Comparison of ENCODE assay signal across 2 worm cellular contexts in genomic region chrII:2219880-2220279, ce11.
TF ChIP-seq lines count a peak whose summit lies in the region.

Gene Y59C2A.3 (minus strand): TSS chrII:2219921.

TF ChIP-seq in whole organism, L4 larva, 104 proteins besides CTCF, POLR2A, EP300 and RAD21 (continued from another document):
- TF ChIP-seq Y105C5A.15 (GFP tag; IDR thresholded peaks at IDR 0.05; lab: Robert Waterston, UW) (no peak), F26F4.8 (GFP tag; conservative IDR thresholded peaks at IDR 0.05; lab: Robert Waterston, UW) (no peak), pha-4 (GFP tag; IDR thresholded peaks at IDR 0.05; lab: Robert Waterston, UW) (no peak), pha-4 (tag; optimal IDR thresholded peaks at IDR 0.05; lab: Kevin White, UChicago) (no peak), lir-3 (tag; optimal IDR thresholded peaks at IDR 0.05; lab: Kevin White, UChicago) (no peak), Y48G9A.11 (GFP tag; IDR thresholded peaks at IDR 0.05; lab: Robert Waterston, UW) (no peak), Y5F2A.4 (GFP tag; optimal IDR thresholded peaks at IDR 0.05; lab: Kevin White, UChicago) (no peak), nhr-6 (tag; optimal IDR thresholded peaks at IDR 0.05; lab: Kevin White, UChicago) (no peak), lin-1 (GFP tag; IDR thresholded peaks at IDR 0.05; lab: Robert Waterston, UW) (no peak), tag-97 (GFP tag; IDR thresholded peaks at IDR 0.05; lab: Robert Waterston, UW) (no peak), ceh-28 (tag; optimal IDR thresholded peaks at IDR 0.05; lab: Kevin White, UChicago) (no peak), mes-2 (tag; optimal IDR thresholded peaks at IDR 0.05; lab: Kevin White, UChicago; ENCODE audit: poor library complexity, severe bottlenecking) (peak; percentile 72), lin-13 (GFP tag; optimal IDR thresholded peaks at IDR 0.05; lab: Kevin White, UChicago) (no peak), mxl-3 (GFP tag; optimal IDR thresholded peaks at IDR 0.05; lab: Kevin White, UChicago) (no peak), T26A8.4 (GFP tag; IDR thresholded peaks at IDR 0.05; lab: Robert Waterston, UW) (no peak), Y75B8A.6 (GFP tag; IDR thresholded peaks at IDR 0.05; lab: Robert Waterston, UW) (no peak), hlh-30 (tag; optimal IDR thresholded peaks at IDR 0.05; lab: Kevin White, UChicago; ENCODE audit: insufficient read depth) (peak; percentile 52), gei-8 (GFP tag; optimal IDR thresholded peaks at IDR 0.05; lab: Kevin White, UChicago) (no peak), nhr-111 (GFP tag; optimal IDR thresholded peaks at IDR 0.05; lab: Kevin White, UChicago) (no peak), attf-4 (tag; optimal IDR thresholded peaks at IDR 0.05; lab: Kevin White, UChicago) (no peak), T20F7.1 (GFP tag; optimal IDR thresholded peaks at IDR 0.05; lab: Kevin White, UChicago) (no peak), snpc-1.2 (GFP tag; IDR thresholded peaks at IDR 0.05; lab: Robert Waterston, UW) (no peak), lin-38 (GFP tag; IDR thresholded peaks at IDR 0.05; lab: Robert Waterston, UW) (peak; percentile 77), vab-7 (GFP tag; IDR thresholded peaks at IDR 0.05; lab: Robert Waterston, UW) (no peak), daf-8 (GFP tag; IDR thresholded peaks at IDR 0.05; lab: Robert Waterston, UW) (no peak), lin-39 (tag; optimal IDR thresholded peaks at IDR 0.05; lab: Kevin White, UChicago) (no peak), zag-1 (tag; optimal IDR thresholded peaks at IDR 0.05; lab: Kevin White, UChicago) (no peak), zfp-3 (GFP tag; conservative IDR thresholded peaks at IDR 0.05; lab: Robert Waterston, UW) (no peak), unc-39 (tag; optimal IDR thresholded peaks at IDR 0.05; lab: Kevin White, UChicago) (no peak), jun-1 (tag; optimal IDR thresholded peaks at IDR 0.05; lab: Kevin White, UChicago) (no peak), ceh-82 (tag; optimal IDR thresholded peaks at IDR 0.05; lab: Kevin White, UChicago) (no peak), skn-1 (tag; optimal IDR thresholded peaks at IDR 0.05; lab: Kevin White, UChicago) (no peak), mxl-2 (GFP tag; conservative IDR thresholded peaks at IDR 0.05; lab: Robert Waterston, UW) (no peak), zip-11 (GFP tag; IDR thresholded peaks at IDR 0.05; lab: Robert Waterston, UW) (no peak), lim-7 (GFP tag; IDR thresholded peaks at IDR 0.05; lab: Robert Waterston, UW) (no peak), rbr-2 (tag; optimal IDR thresholded peaks at IDR 0.05; lab: Kevin White, UChicago) (peak; percentile 65), nhr-41 (GFP tag; IDR thresholded peaks at IDR 0.05; lab: Robert Waterston, UW) (no peak), F44E2.7 (GFP tag; IDR thresholded peaks at IDR 0.05; lab: Robert Waterston, UW) (no peak), zfp-2 (tag; optimal IDR thresholded peaks at IDR 0.05; lab: Kevin White, UChicago) (no peak), daf-12 (tag; optimal IDR thresholded peaks at IDR 0.05; lab: Kevin White, UChicago) (no peak), aly-2 (tag; optimal IDR thresholded peaks at IDR 0.05; lab: Kevin White, UChicago) (no peak), hmg-1.1 (GFP tag; IDR thresholded peaks at IDR 0.05; lab: Robert Waterston, UW) (0 out of 2 replicates have a peak, but pooled peaks have one; percentile 18), saeg-2 (GFP tag; IDR thresholded peaks at IDR 0.05; lab: Robert Waterston, UW) (no peak), daf-19 (GFP tag; conservative IDR thresholded peaks at IDR 0.05; lab: Robert Waterston, UW) (no peak), nhr-10 (tag; optimal IDR thresholded peaks at IDR 0.05; lab: Kevin White, UChicago) (no peak), daf-16 (GFP tag; optimal IDR thresholded peaks at IDR 0.05; lab: Kevin White, UChicago) (no peak), daf-16 (tag; optimal IDR thresholded peaks at IDR 0.05; lab: Kevin White, UChicago) (no peak), mep-1 (tag; optimal IDR thresholded peaks at IDR 0.05; lab: Kevin White, UChicago) (peak; percentile 50), unc-130 (GFP tag; optimal IDR thresholded peaks at IDR 0.05; lab: Kevin White, UChicago) (no peak), nhr-77 (tag; optimal IDR thresholded peaks at IDR 0.05; lab: Kevin White, UChicago) (no peak)

TF ChIP-seq in whole organism, late embryonic, 69 proteins besides CTCF, POLR2A, EP300 and RAD21 (continued from another document):
- no peak for TF ChIP-seq pha-4 (tag; optimal IDR thresholded peaks at IDR 0.05; lab: Kevin White, UChicago)
- peak; percentile 56 for TF ChIP-seq tbx-2 (tag; optimal IDR thresholded peaks at IDR 0.05; lab: Kevin White, UChicago)
- TF ChIP-seq npax-4 (tag; optimal IDR thresholded peaks at IDR 0.05; lab: Kevin White, UChicago), result no peak
- TF ChIP-seq unc-55 (GFP tag; optimal IDR thresholded peaks at IDR 0.05; lab: Kevin White, UChicago), result peak; percentile 35
- TF ChIP-seq dve-1 (tag; optimal IDR thresholded peaks at IDR 0.05; lab: Kevin White, UChicago), result peak; percentile 32
